Worm (Caenorhabditis elegans): Measurements from ENCODE around the gene npr-22.

DNA sequence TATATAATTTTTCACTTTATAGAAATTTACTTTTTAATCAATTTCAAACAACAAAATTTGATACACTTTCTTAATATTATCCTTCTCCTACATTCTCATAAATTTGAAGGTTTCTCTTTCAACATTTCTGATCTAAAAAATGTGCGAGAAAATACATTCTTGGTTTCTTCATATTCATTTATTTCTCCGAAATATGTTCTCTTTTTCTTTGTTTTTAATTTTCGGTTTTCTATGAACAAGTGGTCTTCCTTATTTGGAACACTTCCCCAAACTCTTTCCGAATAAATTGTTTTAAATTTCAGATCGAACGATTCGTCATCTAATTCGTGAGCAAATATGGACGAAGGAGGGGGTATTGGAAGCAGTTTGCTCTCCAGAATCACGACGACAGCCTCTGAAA, at the start of gene npr-22:
- no peak for TF ChIP-seq him-1 (tag; optimal IDR thresholded peaks at IDR 0.05)
- no peak for TF ChIP-seq dao-5 (tag; optimal IDR thresholded peaks at IDR 0.05)
